Fruit fly (Drosophila melanogaster) ovary, adult (tissue): ENCODE data around the gene CG33271.

Experiments used
- CG17801 ChIP-seq: fragments of 200-800 bp; optimal IDR thresholded peaks from 2 replicates; lab custom pipeline; 2019; ENCODE audit warnings: missing biosample characterization, mild to moderate bottlenecking, missing genetic modification characterization, moderate library complexity; ENCODE audit not compliant: partially characterized antibody

The CG33271 gene

DNA sequence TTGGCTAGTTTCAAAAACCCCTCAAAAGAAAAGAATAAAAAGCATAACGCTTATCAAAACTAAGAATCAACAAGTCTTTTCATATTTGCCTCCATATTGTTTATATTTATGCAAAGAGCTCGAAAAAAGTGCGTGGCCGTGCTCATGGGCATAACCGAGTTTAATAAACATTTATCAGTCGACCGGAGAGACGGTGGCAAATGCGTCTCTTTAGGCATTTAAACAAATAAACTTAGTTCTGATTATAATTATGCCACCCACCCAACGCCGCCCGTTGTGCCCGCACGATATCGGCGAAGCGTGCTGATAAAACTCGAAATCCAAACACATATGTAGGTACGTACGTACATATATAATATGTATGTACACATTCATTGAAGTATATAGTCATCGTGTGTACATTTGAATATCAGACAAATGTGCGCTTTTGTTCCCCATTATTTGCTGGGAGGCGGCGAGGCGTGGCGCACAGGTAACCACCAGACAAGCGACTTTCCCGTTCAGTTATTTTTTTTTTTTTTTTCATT is 48.8 kb downstream of the CG33271 start:
- no peak for TF ChIP-seq CG17801 (GFP tag; lab: Kevin White, UChicago)
